Worm (Caenorhabditis elegans) whole organism, L3 larva: ENCODE results near the gene flp-27.

Experiments used
- R02D3.7 ChIP-seq: fragments of 150-350 bp; optimal IDR thresholded peaks from 2 replicates; lab custom pipeline; 2014; ENCODE audit warnings: missing biosample characterization, missing genetic modification characterization
- ZK546.5 ChIP-seq: sonication (generic microtip); optimal IDR thresholded peaks from 2 replicates; lab custom pipeline; 2017; ENCODE audit warnings: missing biosample characterization, missing genetic modification characterization
- aly-2 ChIP-seq: fragments of 150-350 bp; optimal IDR thresholded peaks from 2 replicates; lab custom pipeline; 2014; ENCODE audit warnings: missing biosample characterization, missing genetic modification characterization
- ama-1 ChIP-seq: fragments of 150-350 bp; optimal IDR thresholded peaks from 2 replicates; lab custom pipeline; 2018
- ceh-28 ChIP-seq: fragments of 150-350 bp; optimal IDR thresholded peaks from 2 replicates; lab custom pipeline; 2014; ENCODE audit warnings: missing biosample characterization, missing genetic modification reagents, missing genetic modification characterization
- ceh-9 ChIP-seq: sonication (generic microtip); optimal IDR thresholded peaks from 2 replicates; lab custom pipeline; 2018; ENCODE audit warnings: missing biosample characterization, missing genetic modification characterization
- egl-27 ChIP-seq: sonication (generic microtip); optimal IDR thresholded peaks from 4 replicates; lab custom pipeline; 2017; ENCODE audit warnings: missing biosample characterization, missing genetic modification reagents, missing genetic modification characterization
- egl-5 ChIP-seq: fragments of 150-350 bp; optimal IDR thresholded peaks from 2 replicates; lab custom pipeline; 2017; ENCODE audit warnings: missing biosample characterization, missing genetic modification reagents, missing genetic modification characterization, inconsistent platforms
- elt-1 ChIP-seq: fragments of 150-350 bp; optimal IDR thresholded peaks from 2 replicates; lab custom pipeline; 2014; ENCODE audit warnings: missing biosample characterization, missing genetic modification characterization
- elt-2 ChIP-seq: sonication (generic microtip); optimal IDR thresholded peaks from 2 replicates; lab custom pipeline; 2016; ENCODE audit warnings: missing genetic modification reagents, mild to moderate bottlenecking, missing genetic modification characterization, missing compliant biosample characterization
- eor-1 ChIP-seq, 2 experiments: fragments of 150-350 bp; optimal IDR thresholded peaks; 2 replicates each; lab custom pipeline; 2014 to 2018; ENCODE audit warnings: missing biosample characterization in 2 of 2, missing genetic modification characterization in 2 of 2
- fkh-10 ChIP-seq: sonication (generic microtip); optimal IDR thresholded peaks from 2 replicates; lab custom pipeline; 2017; ENCODE audit warnings: missing biosample characterization, missing genetic modification reagents, missing genetic modification characterization
- fkh-2 ChIP-seq: fragments of 150-350 bp; optimal IDR thresholded peaks from 2 replicates; lab custom pipeline; 2014; ENCODE audit warnings: missing biosample characterization, missing genetic modification reagents, missing genetic modification characterization
- hmg-11 ChIP-seq: sonication (generic microtip); optimal IDR thresholded peaks from 2 replicates; lab custom pipeline; 2016; ENCODE audit warnings: missing genetic modification characterization, missing compliant biosample characterization
- jun-1 ChIP-seq: fragments of 150-350 bp; optimal IDR thresholded peaks from 2 replicates; lab custom pipeline; 2014; ENCODE audit warnings: missing biosample characterization, missing genetic modification reagents, missing genetic modification characterization
- lin-15B ChIP-seq: fragments of 150-350 bp; optimal IDR thresholded peaks from 2 replicates; lab custom pipeline; 2014; ENCODE audit warnings: missing biosample characterization, missing genetic modification characterization
- lsy-12 ChIP-seq: sonication (generic microtip); optimal IDR thresholded peaks from 2 replicates; lab custom pipeline; 2016; ENCODE audit warnings: mild to moderate bottlenecking, missing genetic modification characterization, missing compliant biosample characterization
- mdl-1 ChIP-seq: fragments of 150-350 bp; optimal IDR thresholded peaks from 2 replicates; lab custom pipeline; 2014; ENCODE audit warnings: missing biosample characterization, missing genetic modification characterization
- mml-1 ChIP-seq: fragments of 150-350 bp; sonication (generic microtip); optimal IDR thresholded peaks from 3 replicates; lab custom pipeline; 2014; ENCODE audit warnings: missing biosample characterization, missing genetic modification characterization
- nfya-1 ChIP-seq: sonication (generic microtip); optimal IDR thresholded peaks from 2 replicates; lab custom pipeline; 2017; ENCODE audit warnings: missing genetic modification characterization, mild to moderate bottlenecking, missing compliant biosample characterization, antibody characterized with exemption, moderate library complexity; ENCODE audit not compliant: insufficient read depth
- nhr-12 ChIP-seq: fragments of 150-350 bp; optimal IDR thresholded peaks from 2 replicates; lab custom pipeline; 2014; ENCODE audit warnings: missing biosample characterization, missing genetic modification characterization
- nhr-23 ChIP-seq: fragments of 150-350 bp; optimal IDR thresholded peaks from 2 replicates; lab custom pipeline; 2014; ENCODE audit warnings: missing biosample characterization, missing genetic modification reagents, missing genetic modification characterization
- nhr-25 ChIP-seq: sonication (generic microtip); optimal IDR thresholded peaks from 2 replicates; lab custom pipeline; 2017; ENCODE audit warnings: missing biosample characterization, missing genetic modification characterization
- nhr-43 ChIP-seq: sonication (generic microtip); optimal IDR thresholded peaks from 2 replicates; lab custom pipeline; 2016; ENCODE audit warnings: mild to moderate bottlenecking, missing genetic modification characterization, missing compliant biosample characterization; ENCODE audit not compliant: poor library complexity, severe bottlenecking
- pha-4 ChIP-seq: fragments of 150-350 bp; optimal IDR thresholded peaks from 2 replicates; lab custom pipeline; 2014; ENCODE audit warnings: missing biosample characterization, missing genetic modification reagents, missing genetic modification characterization
- sea-2 ChIP-seq: fragments of 150-350 bp; sonication (generic microtip); optimal IDR thresholded peaks from 4 replicates; lab custom pipeline; 2014; ENCODE audit warnings: missing biosample characterization, missing genetic modification reagents, missing genetic modification characterization
- snpc-4 ChIP-seq: fragments of 150-350 bp; optimal IDR thresholded peaks from 2 replicates; lab custom pipeline; 2014; ENCODE audit warnings: missing biosample characterization, missing genetic modification characterization
- tbx-2 ChIP-seq: sonication (generic microtip); optimal IDR thresholded peaks from 2 replicates; lab custom pipeline; 2016; ENCODE audit warnings: mild to moderate bottlenecking, missing genetic modification characterization, missing compliant biosample characterization
- unc-39 ChIP-seq: sonication (generic microtip); optimal IDR thresholded peaks from 4 replicates; lab custom pipeline; 2017; ENCODE audit warnings: missing biosample characterization, missing genetic modification characterization
- zag-1 ChIP-seq: fragments of 150-350 bp; optimal IDR thresholded peaks from 2 replicates; lab custom pipeline; 2014; ENCODE audit warnings: missing biosample characterization, missing genetic modification characterization
- ztf-4 ChIP-seq: fragments of 150-350 bp; optimal IDR thresholded peaks from 2 replicates; lab custom pipeline; 2014; ENCODE audit warnings: missing biosample characterization, missing genetic modification characterization

flp-27 gene

ce11 chrII:5702611-5703192, 21.9 kb downstream of the flp-27 start:
- TF ChIP-seq egl-5 (tag; lab: Kevin White, UChicago): peak; percentile 91
- TF ChIP-seq mml-1 (tag; lab: Kevin White, UChicago): no peak
- peak; percentile 11 for TF ChIP-seq snpc-4 (tag; lab: Kevin White, UChicago)
- peak; percentile 62 for TF ChIP-seq nhr-25
- no peak for TF ChIP-seq R02D3.7 (tag; lab: Kevin White, UChicago)
- TF ChIP-seq hmg-11: peak; percentile 30
- TF ChIP-seq nfya-1: no peak
- TF ChIP-seq fkh-10: no peak
- TF ChIP-seq nhr-23 (tag; lab: Kevin White, UChicago): peak; percentile 13

ce11 chrII:5704479-5704878, 23.7 kb downstream of the flp-27 start:
- peak; percentile 6 for TF ChIP-seq egl-5 (tag; lab: Kevin White, UChicago)
- TF ChIP-seq nfya-1: no peak
- no peak for TF ChIP-seq tbx-2 (tag; lab: Kevin White, UChicago)
- no peak for TF ChIP-seq jun-1 (tag; lab: Kevin White, UChicago)
- TF ChIP-seq elt-2 (tag; lab: Kevin White, UChicago): no peak

ce11 chrII:5707532-5707931, 26.7 kb downstream of the flp-27 start, which contains the start of gene osta-2:
TSS of gene osta-2 (plus strand) at chrII:5707691.
- TF ChIP-seq nfya-1 (peak; percentile 41), eor-1 (tag; optimal IDR thresholded peaks at IDR 0.05; lab: Kevin White, UChicago) (no peak), elt-2 (tag; lab: Kevin White, UChicago) (no peak), lsy-12 (tag; lab: Kevin White, UChicago) (no peak), ceh-28 (tag; lab: Kevin White, UChicago) (no peak), fkh-10 (no peak), tbx-2 (tag; lab: Kevin White, UChicago) (no peak), pha-4 (tag; lab: Kevin White, UChicago) (peak; percentile 25), nhr-25 (no peak), unc-39 (tag; lab: Kevin White, UChicago) (no peak), hmg-11 (no peak), nhr-12 (tag; lab: Kevin White, UChicago) (no peak), ama-1 (lab: Kevin White, UChicago) (no peak), snpc-4 (tag; lab: Kevin White, UChicago) (no peak), aly-2 (tag; lab: Kevin White, UChicago) (no peak), ZK546.5 (no peak), egl-5 (tag; lab: Kevin White, UChicago) (peak; percentile 6), ceh-9 (tag; lab: Kevin White, UChicago) (no peak), fkh-2 (tag; lab: Kevin White, UChicago) (no peak), ztf-4 (tag; lab: Kevin White, UChicago) (no peak), mdl-1 (tag; lab: Kevin White, UChicago) (no peak), lin-15B (no peak), nhr-43 (tag; lab: Kevin White, UChicago) (no peak), jun-1 (tag; lab: Kevin White, UChicago) (no peak), elt-1 (no peak), zag-1 (tag; lab: Kevin White, UChicago) (no peak)

ce11 chrII:5708154-5708553, 27.4 kb downstream of the flp-27 start:
- TF ChIP-seq mml-1 (tag; lab: Kevin White, UChicago) (no peak), elt-2 (tag; lab: Kevin White, UChicago) (no peak), tbx-2 (tag; lab: Kevin White, UChicago) (no peak), nhr-23 (tag; lab: Kevin White, UChicago) (no peak), unc-39 (tag; lab: Kevin White, UChicago) (no peak), nfya-1 (peak; percentile 18), fkh-10 (peak; percentile 95), egl-27 (tag; lab: Kevin White, UChicago) (no peak)

ce11 chrII:5710835-5711234, 30.0 kb downstream of the flp-27 start:
- TF ChIP-seq pha-4 (tag; lab: Kevin White, UChicago) (no peak), sea-2 (GFP tag; lab: Kevin White, UChicago) (no peak)

- no peak for TF ChIP-seq egl-5 (tag; lab: Kevin White, UChicago)
- peak; percentile 44 for TF ChIP-seq ztf-4 (tag; lab: Kevin White, UChicago)
- TF ChIP-seq elt-2 (tag; lab: Kevin White, UChicago): peak; percentile 22
- TF ChIP-seq ama-1 (lab: Kevin White, UChicago): peak; percentile 33
These were observed 31.3 kb downstream of the flp-27 start for ce11 chrII:5712126-5712525.
